Worm (Caenorhabditis elegans) whole organism, early embryonic: Measurements from ENCODE around the gene Y77E11A.16.

ENCODE experiments used
- ama-1 ChIP-seq: fragments of 150-350 bp; optimal IDR thresholded peaks from 2 replicates; lab custom pipeline; 2014
- flt-1 ChIP-seq: fragments of 200-800 bp; sonication (Bioruptor generic); IDR thresholded peaks from 2 replicates; pipeline ENCODE4 v1.3.6; 2022; ENCODE audit warnings: missing genetic modification characterization, missing compliant biosample characterization
- pes-1 ChIP-seq: fragments of 200-800 bp; sonication (Bioruptor generic); IDR thresholded peaks from 2 replicates; pipeline ENCODE4 v1.3.6; 2022; ENCODE audit warnings: missing genetic modification reagents, missing genetic modification characterization, missing compliant biosample characterization
- sea-1 ChIP-seq: fragments of 200-800 bp; sonication (Bioruptor generic); conservative IDR thresholded peaks from 2 replicates; pipeline ENCODE4 v1.3.6; 2022; ENCODE audit warnings: missing genetic modification characterization, missing compliant biosample characterization
- tbx-11 ChIP-seq: fragments of 200-800 bp; sonication (Bioruptor generic); IDR thresholded peaks from 2 replicates; pipeline ENCODE4 v1.3.6; 2022; ENCODE audit warnings: missing genetic modification characterization, missing compliant biosample characterization
- tbx-37 ChIP-seq: fragments of 200-800 bp; sonication (Bioruptor generic); conservative IDR thresholded peaks from 2 replicates; pipeline ENCODE4 v1.3.6; 2022; ENCODE audit warnings: missing genetic modification reagents, missing genetic modification characterization, missing compliant biosample characterization
- tra-4 ChIP-seq: sonication (generic microtip); optimal IDR thresholded peaks from 2 replicates; lab custom pipeline; 2017; ENCODE audit warnings: missing genetic modification characterization, missing compliant biosample characterization

- TF ChIP-seq ama-1 (no peak), tra-4 (tag; lab: Kevin White, UChicago) (no peak), tbx-37 (GFP tag; lab: Robert Waterston, UW) (no peak), tbx-11 (no peak), flt-1 (no peak), sea-1 (no peak), pes-1 (no peak)
Observed at ce11 chrIV:1452480-1452879, 32.7 kb upstream of the Y77E11A.16 start.
